Worm (Caenorhabditis elegans) whole organism, young adult: ENCODE data around the gene K11H12.8.

Experiments
- B0035.1 ChIP-seq: sonication (generic microtip); optimal IDR thresholded peaks from 2 replicates; lab custom pipeline; 2016; ENCODE audit warnings: missing genetic modification characterization, mild to moderate bottlenecking, missing compliant biosample characterization, missing genotype, missing genetic modification reagents
- F33H1.4 ChIP-seq: fragments of 200-800 bp; sonication (Bioruptor generic); IDR thresholded peaks from 2 replicates; pipeline ENCODE4 v1.3.6; 2022; ENCODE audit warnings: missing genetic modification reagents, missing genetic modification characterization, missing compliant biosample characterization
- F55B11.4 ChIP-seq: sonication (generic microtip); optimal IDR thresholded peaks from 2 replicates; lab custom pipeline; 2016; ENCODE audit warnings: missing compliant biosample characterization, missing genetic modification characterization, borderline replicate concordance; ENCODE audit not compliant: insufficient read depth
- Y53G8AR.9 ChIP-seq: fragments of 200-800 bp; sonication (Bioruptor generic); conservative IDR thresholded peaks from 2 replicates; pipeline ENCODE4 v1.3.6; 2022; ENCODE audit warnings: missing genetic modification reagents, missing genetic modification characterization, missing compliant biosample characterization
- ama-1 ChIP-seq, 3 experiments: fragments of 150-350 bp in 1 of 3; sonication (generic microtip) in 2 of 3; optimal IDR thresholded peaks; 2 replicates each; lab custom pipeline; 2014 to 2018; ENCODE audit warnings: missing biosample characterization in 2 of 3, missing genetic modification characterization in 2 of 3, missing genetic modification reagents in 2 of 3
- atf-7 ChIP-seq: sonication (generic microtip); optimal IDR thresholded peaks from 2 replicates; lab custom pipeline; 2017; ENCODE audit warnings: mild to moderate bottlenecking, missing genetic modification characterization, missing compliant biosample characterization
- let-607 ChIP-seq, 2 experiments: fragments of 200-800 bp in 1 of 2; sonication (Bioruptor generic) in 1 of 2; sonication (generic microtip) in 1 of 2; optimal IDR thresholded peaks; 2 replicates each; lab custom pipeline; 2016 to 2018; ENCODE audit warnings: mild to moderate bottlenecking in 2 of 2, missing compliant biosample characterization in 2 of 2, missing genetic modification characterization in 2 of 2, moderate library complexity in 2 of 2, missing genotype in 1 of 2
- lin-40 ChIP-seq: sonication (generic microtip); optimal IDR thresholded peaks from 2 replicates; lab custom pipeline; 2016; ENCODE audit warnings: missing genetic modification characterization, mild to moderate bottlenecking, missing compliant biosample characterization, missing genotype, missing genetic modification reagents

ce11 chrIV:619766-620165, 35.4 kb upstream of the K11H12.8 start:
- TF ChIP-seq lin-40 (tag; lab: Kevin White, UChicago) (no peak), F55B11.4 (no peak), F33H1.4 (no peak), Y53G8AR.9 (GFP tag; lab: Robert Waterston, UW) (no peak), ama-1 (optimal IDR thresholded peaks at IDR 0.05; lab: Kevin White, UChicago) (no peak), ama-1 (GFP tag; optimal IDR thresholded peaks at IDR 0.05; lab: Kevin White, UChicago) (no peak), B0035.1 (tag; lab: Kevin White, UChicago) (no peak), atf-7 (tag; lab: Kevin White, UChicago) (no peak), let-607 (tag; optimal IDR thresholded peaks at IDR 0.05; lab: Kevin White, UChicago) (no peak)
